Worm (Caenorhabditis elegans): ENCODE measurements around the gene Y47D7A.19.

The Y47D7A.19 gene

DNA sequence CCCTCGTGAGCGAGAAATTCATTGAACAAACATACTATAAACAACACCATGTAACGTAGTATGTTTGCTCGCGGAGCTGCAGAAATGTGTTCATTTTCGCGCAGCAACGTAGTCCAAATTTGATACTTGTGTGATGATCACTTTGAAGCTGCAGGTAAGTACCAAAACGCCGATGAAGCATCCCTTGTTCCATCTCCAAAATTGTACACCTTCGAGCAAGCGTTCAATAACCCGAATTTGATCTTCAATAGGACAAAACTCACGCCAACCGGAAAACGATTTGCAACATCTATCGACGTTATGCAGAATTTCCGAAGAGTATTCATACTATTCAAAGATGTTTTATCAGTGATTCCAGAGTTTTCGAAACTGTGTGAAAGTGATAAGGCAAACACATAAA lies 13.5 kb upstream of the Y47D7A.19 start, which contains the start of gene Y47D7A.3:
Gene Y47D7A.3, plus strand, starts transcription at position 301 of the 400 bp plus-strand sequence.
- TF ChIP-seq lsy-2 (tag; optimal IDR thresholded peaks at IDR 0.05) (no peak), ztf-4 (tag; optimal IDR thresholded peaks at IDR 0.05) (no peak), snpc-4 (tag; optimal IDR thresholded peaks at IDR 0.05) (no peak), unc-62 (GFP tag; optimal IDR thresholded peaks at IDR 0.05) (no peak), ama-1 (optimal IDR thresholded peaks at IDR 0.05) (no peak), egl-27 (tag; optimal IDR thresholded peaks at IDR 0.05) (no peak), crh-2 (tag; optimal IDR thresholded peaks at IDR 0.05) (no peak), zag-1 (tag; optimal IDR thresholded peaks at IDR 0.05) (no peak), ZK546.5 (tag; optimal IDR thresholded peaks at IDR 0.05) (no peak), C34F6.9 (tag; optimal IDR thresholded peaks at IDR 0.05) (no peak), lin-13 (GFP tag; optimal IDR thresholded peaks at IDR 0.05) (no peak), sma-9 (GFP tag; optimal IDR thresholded peaks at IDR 0.05) (no peak), sma-9 (tag; optimal IDR thresholded peaks at IDR 0.05) (no peak), nhr-11 (tag; optimal IDR thresholded peaks at IDR 0.05) (no peak), mbf-1 (tag; optimal IDR thresholded peaks at IDR 0.05) (no peak), nhr-77 (tag; optimal IDR thresholded peaks at IDR 0.05) (no peak), lin-11 (tag; optimal IDR thresholded peaks at IDR 0.05) (no peak), R02D3.7 (tag; optimal IDR thresholded peaks at IDR 0.05) (no peak), F13H6.1 (tag; optimal IDR thresholded peaks at IDR 0.05) (no peak)

DNA sequence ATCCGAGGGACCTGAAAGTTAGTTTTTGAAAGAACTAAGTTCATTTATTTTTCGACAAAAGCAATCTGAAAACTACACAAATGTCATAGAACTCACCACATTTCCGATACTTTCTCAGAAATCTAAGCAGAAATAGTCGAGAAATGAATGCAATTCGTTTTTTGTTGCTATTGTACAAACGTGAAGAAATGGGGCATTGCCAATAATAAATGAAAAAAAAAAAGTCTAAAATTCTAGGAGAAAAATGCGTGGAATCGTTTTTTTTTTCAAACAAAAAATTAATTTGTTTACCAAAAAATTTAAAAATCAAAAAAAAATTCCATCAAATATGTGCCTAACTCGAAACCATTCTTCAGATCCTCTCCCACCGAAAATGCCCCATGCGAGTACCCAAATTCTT lies 12.4 kb upstream of the Y47D7A.19 start, which contains the start of gene Y47D7A.17:
Gene Y47D7A.17, minus strand, starts transcription at position 101 of the 400 bp plus-strand sequence.
- TF ChIP-seq ama-1 (optimal IDR thresholded peaks at IDR 0.05) = no peak
- no peak for TF ChIP-seq F13H6.1 (tag; optimal IDR thresholded peaks at IDR 0.05)
- no peak for TF ChIP-seq nhr-12 (tag; optimal IDR thresholded peaks at IDR 0.05)
- TF ChIP-seq skn-1 (tag; optimal IDR thresholded peaks at IDR 0.05) = no peak
- TF ChIP-seq fos-1 (tag; optimal IDR thresholded peaks at IDR 0.05) = no peak
- no peak for TF ChIP-seq ceh-82 (tag; optimal IDR thresholded peaks at IDR 0.05)
- no peak for TF ChIP-seq peb-1 (tag; optimal IDR thresholded peaks at IDR 0.05)
- TF ChIP-seq alr-1 (tag; optimal IDR thresholded peaks at IDR 0.05) = no peak
- TF ChIP-seq nhr-77 (tag; optimal IDR thresholded peaks at IDR 0.05) = no peak
- TF ChIP-seq lin-13 (GFP tag; optimal IDR thresholded peaks at IDR 0.05) = no peak
- no peak for TF ChIP-seq elt-1 (tag; optimal IDR thresholded peaks at IDR 0.05)
- no peak for TF ChIP-seq C34F6.9 (tag; optimal IDR thresholded peaks at IDR 0.05)

DNA sequence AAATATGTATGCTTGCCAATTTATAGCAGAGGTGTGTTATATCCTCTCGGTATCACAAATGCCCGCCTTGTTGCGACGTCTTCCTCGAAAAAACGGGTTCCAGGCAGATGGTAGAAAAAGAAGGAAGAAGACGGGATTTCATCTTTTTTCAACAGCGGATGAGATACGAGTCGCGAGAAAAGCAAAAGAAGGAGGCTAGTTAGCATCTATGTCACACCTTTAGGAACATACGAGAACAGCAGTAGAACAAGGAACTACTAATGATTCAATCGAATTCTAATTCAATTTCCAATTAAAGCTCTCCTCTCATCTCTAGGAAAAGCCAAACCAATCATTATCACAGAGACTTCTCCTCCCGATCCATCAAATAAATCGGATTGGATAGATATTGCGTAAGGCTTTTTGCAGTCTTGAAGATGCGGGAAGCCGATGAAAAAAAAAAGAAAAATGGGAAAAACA lies 9.5 kb upstream of the Y47D7A.19 start, which contains the start of gene grl-5:
Gene grl-5, minus strand, starts transcription at position 51 of the 459 bp plus-strand sequence.
- no peak for TF ChIP-seq mab-5 (tag; optimal IDR thresholded peaks at IDR 0.05)
- no peak for TF ChIP-seq nhr-25 (tag; optimal IDR thresholded peaks at IDR 0.05)
- no peak for TF ChIP-seq zag-1 (tag; optimal IDR thresholded peaks at IDR 0.05)
- no peak for TF ChIP-seq Y55F3AM.14 (GFP tag; optimal IDR thresholded peaks at IDR 0.05)
- no peak for TF ChIP-seq fos-1 (tag; optimal IDR thresholded peaks at IDR 0.05)
- no peak for TF ChIP-seq sem-4 (tag; optimal IDR thresholded peaks at IDR 0.05)
- TF ChIP-seq F13H6.1 (tag; optimal IDR thresholded peaks at IDR 0.05) = no peak
- TF ChIP-seq R02D3.7 (tag; optimal IDR thresholded peaks at IDR 0.05) = no peak
- no peak for TF ChIP-seq lsy-2 (tag; optimal IDR thresholded peaks at IDR 0.05)
- no peak for TF ChIP-seq mbf-1 (tag; optimal IDR thresholded peaks at IDR 0.05)
- TF ChIP-seq nhr-12 (tag; optimal IDR thresholded peaks at IDR 0.05) = no peak
- TF ChIP-seq ZK546.5 (tag; optimal IDR thresholded peaks at IDR 0.05) = no peak
- no peak for TF ChIP-seq nhr-10 (tag; optimal IDR thresholded peaks at IDR 0.05)
- TF ChIP-seq C34F6.9 (tag; optimal IDR thresholded peaks at IDR 0.05) = no peak

DNA sequence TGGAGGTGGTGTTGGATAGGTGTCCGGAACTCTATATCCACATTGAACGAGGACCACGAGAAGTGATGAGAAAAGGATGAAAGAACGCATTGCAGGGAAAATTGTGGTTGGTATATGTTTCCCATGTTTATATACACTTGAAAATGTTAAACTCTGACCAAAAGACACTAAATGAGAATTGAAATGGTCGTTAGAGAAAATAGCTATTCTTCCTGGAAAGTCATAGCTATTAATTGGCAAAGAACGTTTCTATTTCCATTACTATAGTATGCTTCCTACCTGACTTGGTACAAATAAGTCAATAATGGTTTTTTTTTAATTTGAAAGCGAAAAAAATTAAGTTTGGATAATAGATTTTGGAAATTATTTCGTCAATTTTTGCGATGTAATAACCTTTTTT lies 7.4 kb upstream of the Y47D7A.19 start, which contains the start of gene Y47D7A.18:
Gene Y47D7A.18, minus strand, starts transcription at position 101 of the 400 bp plus-strand sequence.
- no peak for TF ChIP-seq Y55F3AM.14 (GFP tag; optimal IDR thresholded peaks at IDR 0.05)
- no peak for TF ChIP-seq ztf-4 (tag; optimal IDR thresholded peaks at IDR 0.05)
- TF ChIP-seq mdl-1 (tag; optimal IDR thresholded peaks at IDR 0.05) = no peak
- no peak for TF ChIP-seq nhr-129 (tag; optimal IDR thresholded peaks at IDR 0.05)
- TF ChIP-seq nhr-77 (tag; optimal IDR thresholded peaks at IDR 0.05) = no peak
- no peak for TF ChIP-seq skn-1 (tag; optimal IDR thresholded peaks at IDR 0.05)
- no peak for TF ChIP-seq sma-9 (GFP tag; optimal IDR thresholded peaks at IDR 0.05)
- TF ChIP-seq sma-9 (tag; optimal IDR thresholded peaks at IDR 0.05) = no peak
- no peak for TF ChIP-seq ama-1 (optimal IDR thresholded peaks at IDR 0.05)
- no peak for TF ChIP-seq F13H6.1 (tag; optimal IDR thresholded peaks at IDR 0.05)
- TF ChIP-seq unc-39 (tag; optimal IDR thresholded peaks at IDR 0.05) = no peak
- no peak for TF ChIP-seq sem-4 (tag; optimal IDR thresholded peaks at IDR 0.05)
- TF ChIP-seq nhr-10 (tag; optimal IDR thresholded peaks at IDR 0.05) = no peak
- no peak for TF ChIP-seq gmeb-1 (tag; optimal IDR thresholded peaks at IDR 0.05)

Data from whole organism, L2 larva.